Worm (Caenorhabditis elegans): ENCODE data around the gene C35D10.12.

The C35D10.12 gene

ce11 chrIII:4922020-4922419 lies 47.4 kb upstream of the C35D10.12 start, which contains the start of gene mmab-1 (continued):
- 0 out of 2 replicates have a peak, but pooled peaks have one; percentile 20 for TF ChIP-seq D1046.2 (GFP tag; IDR thresholded peaks at IDR 0.05)

- no peak for TF ChIP-seq ceh-20 (GFP tag; IDR thresholded peaks at IDR 0.05)
- TF ChIP-seq F44E2.7 (GFP tag; IDR thresholded peaks at IDR 0.05): no peak
- no peak for TF ChIP-seq arid-1 (GFP tag; conservative IDR thresholded peaks at IDR 0.05)
- no peak for TF ChIP-seq snpc-4 (tag; optimal IDR thresholded peaks at IDR 0.05)
- no peak for TF ChIP-seq lin-39 (tag; optimal IDR thresholded peaks at IDR 0.05)
- TF ChIP-seq Y75B8A.6 (GFP tag; IDR thresholded peaks at IDR 0.05): no peak
- TF ChIP-seq mes-2 (tag; optimal IDR thresholded peaks at IDR 0.05; ENCODE audit: poor library complexity, severe bottlenecking): no peak
- no peak for TF ChIP-seq ceh-32 (tag; optimal IDR thresholded peaks at IDR 0.05; ENCODE audit: poor library complexity)
- no peak for TF ChIP-seq ctbp-1 (GFP tag; IDR thresholded peaks at IDR 0.05)
- TF ChIP-seq php-3 (GFP tag; IDR thresholded peaks at IDR 0.05): no peak
- no peak for TF ChIP-seq cey-2 (tag; optimal IDR thresholded peaks at IDR 0.05; ENCODE audit: borderline replicate concordance, insufficient read depth)
- TF ChIP-seq F37D6.2 (tag; optimal IDR thresholded peaks at IDR 0.05): no peak
- TF ChIP-seq dmd-8 (GFP tag; IDR thresholded peaks at IDR 0.05): no peak
- no peak for TF ChIP-seq mxl-3 (GFP tag; optimal IDR thresholded peaks at IDR 0.05)
- no peak for TF ChIP-seq lin-13 (GFP tag; optimal IDR thresholded peaks at IDR 0.05)
- TF ChIP-seq ceh-28 (tag; optimal IDR thresholded peaks at IDR 0.05): no peak
- TF ChIP-seq nhr-10 (tag; optimal IDR thresholded peaks at IDR 0.05): no peak
Measured at ce11 chrIII:4920221-4920620, 45.6 kb upstream of the C35D10.12 start, which contains the start of gene ula-1. TSS of gene ula-1 (minus strand) at chrIII:4920321.

- TF ChIP-seq zag-1 (tag; optimal IDR thresholded peaks at IDR 0.05) (no peak), unc-62 (GFP tag; optimal IDR thresholded peaks at IDR 0.05 in 1 of 2) (peak in 1 of 2 experiments; percentile 95), unc-62 (tag; optimal IDR thresholded peaks at IDR 0.05) (no peak)
Measured at ce11 chrIII:4918906-4919305, 44.3 kb upstream of the C35D10.12 start.

- TF ChIP-seq hif-1 (tag; optimal IDR thresholded peaks at IDR 0.05): peak in 1 of 2 experiments; percentile 28
- TF ChIP-seq egl-27 (tag; optimal IDR thresholded peaks at IDR 0.05): no peak
- TF ChIP-seq nhr-28 (tag; optimal IDR thresholded peaks at IDR 0.05): no peak
- no peak for TF ChIP-seq lin-1 (GFP tag; IDR thresholded peaks at IDR 0.05)
- TF ChIP-seq dve-1 (tag; optimal IDR thresholded peaks at IDR 0.05; ENCODE audit: insufficient read depth): peak; percentile 9
- no peak for TF ChIP-seq Y5F2A.4 (GFP tag; optimal IDR thresholded peaks at IDR 0.05)
- TF ChIP-seq nhr-6 (tag; optimal IDR thresholded peaks at IDR 0.05): peak; percentile 14
- TF ChIP-seq rbr-2 (tag; optimal IDR thresholded peaks at IDR 0.05): peak; percentile 16
- TF ChIP-seq mep-1 (tag; optimal IDR thresholded peaks at IDR 0.05): peak; percentile 34
- TF ChIP-seq dpl-1 (GFP tag; optimal IDR thresholded peaks at IDR 0.05): peak; percentile 90
- TF ChIP-seq daf-16 (GFP tag; optimal IDR thresholded peaks at IDR 0.05): no peak
- peak; percentile 44 for TF ChIP-seq daf-16 (tag; optimal IDR thresholded peaks at IDR 0.05)
- no peak for TF ChIP-seq T20F7.1 (GFP tag; optimal IDR thresholded peaks at IDR 0.05)
- TF ChIP-seq lsy-2 (tag; optimal IDR thresholded peaks at IDR 0.05): peak in 1 of 2 experiments; percentile 76
- 0 out of 2 replicates have a peak, but pooled peaks have one; percentile 34 for TF ChIP-seq dmd-6 (GFP tag; IDR thresholded peaks at IDR 0.05)
- TF ChIP-seq lim-7 (GFP tag; IDR thresholded peaks at IDR 0.05): no peak
- TF ChIP-seq F10B5.3 (tag; optimal IDR thresholded peaks at IDR 0.05): no peak
- peak; percentile 23 for TF ChIP-seq hlh-30 (tag; optimal IDR thresholded peaks at IDR 0.05; ENCODE audit: insufficient read depth)
- TF ChIP-seq mes-2 (tag; optimal IDR thresholded peaks at IDR 0.05; ENCODE audit: poor library complexity, severe bottlenecking): peak; percentile 76
- TF ChIP-seq lin-38 (GFP tag; IDR thresholded peaks at IDR 0.05): 0 out of 2 replicates have a peak, but pooled peaks have one; percentile 22
Measured at ce11 chrIII:4917960-4918712, 43.6 kb upstream of the C35D10.12 start, which contains the start of gene rpb-8. TSS of gene rpb-8 (minus strand) at chrIII:4918008.
